Worm (Caenorhabditis elegans): Measurements from ENCODE around the gene memi-1.
"Not testable (repeated sequence)": the region's sequence is repeated elsewhere in the genome, so short reads cannot be mapped to it uniquely, and the experiment has no call there.

The memi-1 gene

ce11 chrIV:4742480-4742879, 17.7 kb downstream of the memi-1 start:
- TF ChIP-seq hif-1 (tag; optimal IDR thresholded peaks at IDR 0.05), result no peak
- no peak for TF ChIP-seq attf-4 (tag; optimal IDR thresholded peaks at IDR 0.05)

- no peak for TF ChIP-seq nhr-237 (tag; optimal IDR thresholded peaks at IDR 0.05)
- TF ChIP-seq dmd-6 (GFP tag; IDR thresholded peaks at IDR 0.05), result no peak
- TF ChIP-seq ceh-32 (tag; optimal IDR thresholded peaks at IDR 0.05; ENCODE audit: poor library complexity), result no peak
- no peak for TF ChIP-seq F37D6.2 (tag; optimal IDR thresholded peaks at IDR 0.05)
- TF ChIP-seq aha-1 (tag), result no peak
- TF ChIP-seq saeg-2 (GFP tag; IDR thresholded peaks at IDR 0.05), result no peak
- no peak for TF ChIP-seq ceh-44 (GFP tag; IDR thresholded peaks at IDR 0.05)
- TF ChIP-seq F26F4.8 (GFP tag; conservative IDR thresholded peaks at IDR 0.05), result no peak
- no peak for TF ChIP-seq daf-8 (GFP tag; IDR thresholded peaks at IDR 0.05)
- no peak for TF ChIP-seq zfp-3 (GFP tag; conservative IDR thresholded peaks at IDR 0.05)
- no peak for TF ChIP-seq dmd-9 (GFP tag; IDR thresholded peaks at IDR 0.05)
- no peak for TF ChIP-seq mdl-1 (tag; optimal IDR thresholded peaks at IDR 0.05)
Observed at ce11 chrIV:4737258-4737657, 23.0 kb downstream of the memi-1 start, which contains the start of gene fbxb-78. TSS of gene fbxb-78 (plus strand) at chrIV:4737558.

- peak; percentile 29 for TF ChIP-seq zip-2 (tag; optimal IDR thresholded peaks at IDR 0.05)
- TF ChIP-seq vab-7 (GFP tag; IDR thresholded peaks at IDR 0.05), result peak; percentile 100
- TF ChIP-seq duxl-1 (tag; optimal IDR thresholded peaks at IDR 0.05; ENCODE audit: poor library complexity), result peak; percentile 70
- peak; percentile 55 for TF ChIP-seq nhr-237 (tag; optimal IDR thresholded peaks at IDR 0.05)
- TF ChIP-seq mxl-2 (GFP tag; conservative IDR thresholded peaks at IDR 0.05), result peak; percentile 95
- peak; percentile 62 for TF ChIP-seq lin-15B (tag; optimal IDR thresholded peaks at IDR 0.05)
- peak; percentile 100 for TF ChIP-seq tra-1 (GFP tag; IDR thresholded peaks at IDR 0.05)
- peak; percentile 100 for TF ChIP-seq madf-9 (GFP tag; conservative IDR thresholded peaks at IDR 0.05)
- TF ChIP-seq nhr-102 (tag; optimal IDR thresholded peaks at IDR 0.05), result peak; percentile 96
- peak; percentile 100 for TF ChIP-seq nhr-42 (GFP tag; IDR thresholded peaks at IDR 0.05)
- TF ChIP-seq T26A8.4 (GFP tag; IDR thresholded peaks at IDR 0.05), result peak; percentile 99
- TF ChIP-seq ceh-20 (GFP tag; IDR thresholded peaks at IDR 0.05), result peak; percentile 100
- TF ChIP-seq saeg-2 (GFP tag; IDR thresholded peaks at IDR 0.05), result peak; percentile 98
- peak; percentile 0 for TF ChIP-seq F49E8.2 (tag; optimal IDR thresholded peaks at IDR 0.05; ENCODE audit: borderline replicate concordance)
- TF ChIP-seq F26F4.8 (GFP tag; conservative IDR thresholded peaks at IDR 0.05), result 0 out of 2 replicates have a peak, but pooled peaks have one; percentile 33
- peak; percentile 93 for TF ChIP-seq snpc-1.2 (GFP tag; IDR thresholded peaks at IDR 0.05)
- TF ChIP-seq php-3 (GFP tag; IDR thresholded peaks at IDR 0.05), result peak; percentile 100
- peak in 1 of 2 experiments; percentile 84 for TF ChIP-seq hif-1 (tag; optimal IDR thresholded peaks at IDR 0.05)
- TF ChIP-seq dmd-9 (GFP tag; IDR thresholded peaks at IDR 0.05), result peak; percentile 100
- TF ChIP-seq dmd-8 (GFP tag; IDR thresholded peaks at IDR 0.05), result peak; percentile 82; the same call in 1 of the 2 replicates
- TF ChIP-seq nhr-48 (tag; optimal IDR thresholded peaks at IDR 0.05), result peak; percentile 84
- TF ChIP-seq ZK546.5 (tag; optimal IDR thresholded peaks at IDR 0.05), result peak in 1 of 2 experiments; percentile 71
- TF ChIP-seq Y105C5A.15 (GFP tag; IDR thresholded peaks at IDR 0.05), result peak; percentile 70; the same call in 1 of the 2 replicates
- TF ChIP-seq hmg-1.1 (GFP tag; IDR thresholded peaks at IDR 0.05), result peak; percentile 99
- peak; percentile 98 for TF ChIP-seq mdt-29 (GFP tag; IDR thresholded peaks at IDR 0.05)
- peak; percentile 98 for TF ChIP-seq tag-97 (GFP tag; IDR thresholded peaks at IDR 0.05)
- peak; percentile 99 for TF ChIP-seq Y75B8A.6 (GFP tag; IDR thresholded peaks at IDR 0.05)
- TF ChIP-seq spr-1 (tag; optimal IDR thresholded peaks at IDR 0.05), result peak; percentile 88
- peak; percentile 96 for TF ChIP-seq Y48G9A.11 (GFP tag; IDR thresholded peaks at IDR 0.05)
- peak; percentile 94 for TF ChIP-seq F37D6.2 (tag; optimal IDR thresholded peaks at IDR 0.05)
- TF ChIP-seq arid-1 (GFP tag; conservative IDR thresholded peaks at IDR 0.05), result peak; percentile 96
- peak; percentile 1 for TF ChIP-seq sdz-12 (GFP tag; optimal IDR thresholded peaks at IDR 0.05)
- peak; percentile 31 to 83 for TF ChIP-seq daf-16 (GFP tag; optimal IDR thresholded peaks at IDR 0.05)
- TF ChIP-seq daf-16, unc-62 (tag; optimal IDR thresholded peaks at IDR 0.05): not testable (repeated sequence)
- peak; percentile 100 for TF ChIP-seq daf-19 (GFP tag; conservative IDR thresholded peaks at IDR 0.05)
- TF ChIP-seq unc-62 (GFP tag; optimal IDR thresholded peaks at IDR 0.05 in 1 of 2), result peak in 1 of 2 experiments; percentile 84
- TF ChIP-seq ZK337.2 (GFP tag; IDR thresholded peaks at IDR 0.05), result peak; percentile 100
- TF ChIP-seq D1046.2 (GFP tag; IDR thresholded peaks at IDR 0.05), result peak; percentile 99
Observed at ce11 chrIV:4727935-4728334, 32.3 kb downstream of the memi-1 start.
